Worm (Caenorhabditis elegans) whole organism, L2 larva: ENCODE results near the gene calf-1.

Experiments used
- ceh-82 ChIP-seq: fragments of 150-350 bp; optimal IDR thresholded peaks from 2 replicates; lab custom pipeline; 2014; ENCODE audit warnings: missing biosample characterization, missing genetic modification characterization
- lin-13 ChIP-seq: fragments of 150-350 bp; optimal IDR thresholded peaks from 2 replicates; lab custom pipeline; 2014; ENCODE audit warnings: missing biosample characterization, missing genetic modification reagents, missing genetic modification characterization
- lin-39 ChIP-seq: fragments of 150-350 bp; optimal IDR thresholded peaks from 2 replicates; lab custom pipeline; 2014; ENCODE audit warnings: missing biosample characterization, missing genetic modification reagents, missing genetic modification characterization
- nhr-11 ChIP-seq: fragments of 150-350 bp; optimal IDR thresholded peaks from 2 replicates; lab custom pipeline; 2014; ENCODE audit warnings: missing biosample characterization, missing genetic modification characterization
- skn-1 ChIP-seq: sonication (generic microtip); optimal IDR thresholded peaks from 2 replicates; lab custom pipeline; 2017; ENCODE audit warnings: missing biosample characterization, missing genetic modification characterization
- unc-62 ChIP-seq: fragments of 150-350 bp; optimal IDR thresholded peaks from 2 replicates; lab custom pipeline; 2014; ENCODE audit warnings: missing biosample characterization, missing genetic modification reagents, missing genetic modification characterization
- zag-1 ChIP-seq: fragments of 150-350 bp; optimal IDR thresholded peaks from 2 replicates; lab custom pipeline; 2014; ENCODE audit warnings: missing biosample characterization, missing genetic modification characterization

ce11 chrV:20476514-20476913, 2.4 kb downstream of the calf-1 start:
- no peak for TF ChIP-seq ceh-82 (tag; lab: Kevin White, UChicago)
- no peak for TF ChIP-seq unc-62 (GFP tag; lab: Kevin White, UChicago)
- TF ChIP-seq zag-1 (tag; lab: Kevin White, UChicago), result no peak
- no peak for TF ChIP-seq lin-39
- no peak for TF ChIP-seq nhr-11
- TF ChIP-seq skn-1 (tag; lab: Kevin White, UChicago), result no peak
- no peak for TF ChIP-seq lin-13
